Fruit fly (Drosophila melanogaster) whole organism, adult: ENCODE data around the gene CG15641.
A peak's percentile ranks its signal among the peaks of the same experiment; 100 is the strongest.

Source experiments
- CG11617 ChIP-seq: fragments of 200-800 bp; sonication (Bioruptor generic); optimal IDR thresholded peaks from 2 replicates; lab custom pipeline; 2017; ENCODE audit warnings: mild to moderate bottlenecking, missing biosample characterization, missing genetic modification reagents, missing genetic modification characterization
- CG12768 ChIP-seq: fragments of 200-800 bp; sonication (Bioruptor generic); optimal IDR thresholded peaks from 2 replicates; lab custom pipeline; 2017; ENCODE audit warnings: missing biosample characterization, missing genetic modification characterization, mild to moderate bottlenecking, moderate library complexity, missing genetic modification reagents
- CG14711 ChIP-seq: fragments of 200-800 bp; sonication (Bioruptor generic); optimal IDR thresholded peaks from 2 replicates; lab custom pipeline; 2018; ENCODE audit warnings: missing biosample characterization, mild to moderate bottlenecking, missing genetic modification characterization, moderate library complexity
- CG1620 ChIP-seq: fragments of 200-800 bp; sonication (Bioruptor generic); optimal IDR thresholded peaks from 2 replicates; lab custom pipeline; 2016; ENCODE audit warnings: missing biosample characterization, missing genetic modification characterization
- CG33017 ChIP-seq: fragments of 200-800 bp; sonication (Bioruptor generic); optimal IDR thresholded peaks from 2 replicates; lab custom pipeline; 2018; ENCODE audit warnings: missing biosample characterization, mild to moderate bottlenecking, missing genetic modification characterization, moderate library complexity
- CG5204 ChIP-seq: fragments of 200-800 bp; sonication (Bioruptor generic); optimal IDR thresholded peaks from 2 replicates; lab custom pipeline; 2016; ENCODE audit warnings: missing biosample characterization, missing genetic modification characterization
- CG7045 ChIP-seq: fragments of 200-800 bp; sonication (Bioruptor generic); optimal IDR thresholded peaks from 2 replicates; lab custom pipeline; 2017; ENCODE audit warnings: missing biosample characterization, mild to moderate bottlenecking, missing genetic modification characterization
- CG7101 ChIP-seq: fragments of 200-800 bp; sonication (Bioruptor generic); optimal IDR thresholded peaks from 2 replicates; lab custom pipeline; 2018; ENCODE audit warnings: missing biosample characterization, mild to moderate bottlenecking, missing genetic modification characterization, moderate library complexity
- Clk ChIP-seq: fragments of 200-800 bp; sonication (Bioruptor generic); optimal IDR thresholded peaks from 2 replicates; lab custom pipeline; 2017; ENCODE audit warnings: missing biosample characterization, missing genetic modification characterization
- Crg-1 ChIP-seq: fragments of 200-800 bp; sonication (Bioruptor generic); optimal IDR thresholded peaks from 2 replicates; lab custom pipeline; 2016; ENCODE audit warnings: missing biosample characterization, missing genetic modification characterization
- Hr96 ChIP-seq: fragments of 200-800 bp; sonication (Bioruptor generic); optimal IDR thresholded peaks from 2 replicates; lab custom pipeline; 2016; ENCODE audit warnings: missing biosample characterization, missing genetic modification characterization
- Mnt ChIP-seq: fragments of 200-800 bp; sonication (Bioruptor generic); optimal IDR thresholded peaks from 2 replicates; lab custom pipeline; 2016; ENCODE audit warnings: missing biosample characterization, mild to moderate bottlenecking, missing genetic modification characterization
- bab1 ChIP-seq: fragments of 200-800 bp; sonication (Bioruptor generic); optimal IDR thresholded peaks from 3 replicates; lab custom pipeline; 2019; ENCODE audit warnings: missing biosample characterization, mild to moderate bottlenecking, missing genetic modification characterization, moderate library complexity
- cic ChIP-seq: fragments of 200-800 bp; sonication (Bioruptor generic); optimal IDR thresholded peaks from 2 replicates; lab custom pipeline; 2017; ENCODE audit warnings: missing biosample characterization, mild to moderate bottlenecking, missing genetic modification characterization, moderate library complexity
- cnc ChIP-seq, 2 experiments: fragments of >200 bp; optimal IDR thresholded peaks; 2 replicates each; lab custom pipeline; 2017
- kay ChIP-seq: fragments of 200-800 bp; sonication (Bioruptor generic); peaks from one replicate; lab custom pipeline; 2016; ENCODE audit warnings: missing biosample characterization, missing genetic modification characterization, borderline replicate concordance
- ovo ChIP-seq: fragments of 200-800 bp; sonication (Bioruptor generic); optimal IDR thresholded peaks from 2 replicates; lab custom pipeline; 2016; ENCODE audit warnings: missing biosample characterization, missing genetic modification characterization
- pad ChIP-seq: fragments of 200-800 bp; sonication (Bioruptor generic); optimal IDR thresholded peaks from 3 replicates; lab custom pipeline; 2017; ENCODE audit warnings: missing biosample characterization, missing genetic modification characterization, mild to moderate bottlenecking, moderate library complexity, missing genetic modification reagents
- tj ChIP-seq: fragments of 200-800 bp; sonication (Bioruptor generic); optimal IDR thresholded peaks from 3 replicates; lab custom pipeline; 2017; ENCODE audit warnings: missing biosample characterization, mild to moderate bottlenecking, missing genetic modification characterization, moderate library complexity
- toe ChIP-seq: fragments of 200-800 bp; sonication (Bioruptor generic); optimal IDR thresholded peaks from 2 replicates; lab custom pipeline; 2016; ENCODE audit warnings: missing biosample characterization, missing genetic modification characterization

Gene CG15641

dm6 chrX:15475367-15475789, 7.7 kb downstream of the CG15641 start, which contains the start of gene mh:
Gene mh (minus strand): TSS chrX:15475400.
- TF ChIP-seq CG14711 (no peak), bab1 (peak; percentile 8)

- no peak for TF ChIP-seq cnc (optimal IDR thresholded peaks at IDR 0.05; lab: Kevin White, UChicago)
- TF ChIP-seq Crg-1 (GFP tag; lab: Kevin White, UChicago) = no peak
- no peak for TF ChIP-seq toe (GFP tag; lab: Kevin White, UChicago)
- no peak for TF ChIP-seq CG7045 (GFP tag; lab: Kevin White, UChicago)
- TF ChIP-seq CG12768 = no peak
- TF ChIP-seq CG14711 = no peak
- TF ChIP-seq CG11617 (GFP tag; lab: Kevin White, UChicago) = no peak
- no peak for TF ChIP-seq CG5204 (GFP tag; lab: Kevin White, UChicago)
- no peak for TF ChIP-seq Mnt (GFP tag; lab: Kevin White, UChicago)
- TF ChIP-seq Hr96 = no peak
- TF ChIP-seq Clk (GFP tag; lab: Kevin White, UChicago) = no peak
- no peak for TF ChIP-seq tj (GFP tag; lab: Kevin White, UChicago)
- TF ChIP-seq pad = no peak
- TF ChIP-seq CG1620 (GFP tag; lab: Kevin White, UChicago) = no peak
- no peak for TF ChIP-seq bab1
- TF ChIP-seq CG33017 (tag; lab: Kevin White, UChicago) = no peak
- TF ChIP-seq CG7101 (tag; lab: Kevin White, UChicago) = no peak
- TF ChIP-seq cic (GFP tag; lab: Kevin White, UChicago) = no peak
- no peak for TF ChIP-seq kay (GFP tag; lab: Kevin White, UChicago)
- TF ChIP-seq ovo (GFP tag; lab: Kevin White, UChicago) = no peak
Observed at dm6 chrX:15475791-15476190, 8.1 kb downstream of the CG15641 start, which contains the start of gene CG6324. Gene CG6324 (plus strand): TSS chrX:15476091.

dm6 chrX:15482236-15482660, 14.6 kb downstream of the CG15641 start, which contains the start of gene CG6340:
Gene CG6340 (plus strand): TSS chrX:15482374.
- TF ChIP-seq bab1 = peak; percentile 12
- peak; percentile 44 for TF ChIP-seq Mnt (GFP tag; lab: Kevin White, UChicago)
- no peak for TF ChIP-seq CG33017 (tag; lab: Kevin White, UChicago)
- peak; percentile 6 for TF ChIP-seq tj (GFP tag; lab: Kevin White, UChicago)

DNA sequence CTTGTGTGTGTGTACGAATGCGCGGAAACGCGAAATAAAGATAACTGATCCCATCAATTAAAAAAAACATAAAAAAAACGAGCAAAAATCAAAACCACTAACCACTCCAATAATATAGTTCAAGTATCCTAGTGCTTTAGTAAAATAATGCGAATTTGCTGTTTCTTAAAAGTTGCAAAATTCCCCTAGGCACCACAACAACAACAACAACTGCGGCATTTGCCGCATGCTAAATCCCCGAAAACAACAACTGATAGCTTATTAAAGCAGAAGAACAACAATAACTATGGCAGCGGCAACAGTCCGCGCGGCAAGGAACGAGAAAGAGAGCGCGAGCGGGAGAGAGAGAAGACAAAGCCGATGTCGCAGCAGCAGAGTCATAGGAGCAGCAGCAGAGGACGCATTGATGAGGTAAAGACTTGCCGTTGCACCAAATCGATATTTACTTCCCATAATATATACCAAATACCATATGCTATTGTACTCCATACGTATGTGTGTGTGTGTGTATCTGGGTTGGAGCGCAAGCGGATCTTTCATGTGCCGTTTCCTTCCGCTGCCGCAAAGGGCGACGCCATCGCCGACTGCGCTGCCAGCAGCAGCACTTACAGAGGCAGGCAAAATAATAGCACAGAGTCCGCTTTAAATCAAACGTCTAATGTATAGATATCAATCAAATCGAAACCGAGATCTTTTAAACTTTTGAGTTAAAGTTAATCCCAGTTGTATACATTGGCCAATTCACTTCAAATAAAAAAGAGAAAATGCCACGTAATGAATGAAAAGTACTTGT, 15.5 kb downstream of the CG15641 start:
- TF ChIP-seq kay (GFP tag; lab: Kevin White, UChicago) = no peak
- no peak for TF ChIP-seq cnc (optimal IDR thresholded peaks at IDR 0.05; lab: Kevin White, UChicago)
- no peak for TF ChIP-seq tj (GFP tag; lab: Kevin White, UChicago)
- no peak for TF ChIP-seq pad
- TF ChIP-seq CG11617 (GFP tag; lab: Kevin White, UChicago) = no peak
- no peak for TF ChIP-seq toe (GFP tag; lab: Kevin White, UChicago)

DNA sequence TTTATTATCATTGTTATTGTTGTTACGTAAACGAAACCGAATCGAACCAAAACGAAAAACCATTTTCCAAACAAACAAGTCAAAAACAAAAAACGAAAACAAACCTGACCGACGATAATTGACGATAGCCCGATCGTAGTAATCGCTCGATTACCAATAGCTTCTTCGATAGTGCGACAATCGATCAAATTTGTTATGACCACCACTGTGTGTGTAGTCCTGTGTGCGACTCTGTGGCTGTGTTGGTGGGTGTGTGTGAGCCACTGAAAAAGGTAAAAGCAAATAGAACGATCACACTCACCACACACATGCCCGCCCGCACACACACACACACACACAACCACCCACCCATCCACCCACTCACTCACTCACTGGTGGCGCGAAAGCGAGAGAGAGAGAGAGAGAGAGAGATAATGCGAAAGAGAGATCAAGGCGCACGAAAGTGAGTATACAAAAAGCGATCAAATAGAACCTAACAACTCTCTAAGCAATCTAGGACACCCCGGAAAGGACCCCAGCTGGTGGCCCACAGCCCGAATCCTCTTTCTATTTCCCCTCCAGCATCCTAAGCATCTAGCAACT, 16.9 kb downstream of the CG15641 start:
- TF ChIP-seq bab1 (no peak), CG14711 (no peak), CG12768 (no peak), CG33017 (tag; lab: Kevin White, UChicago) (no peak), CG7101 (tag; lab: Kevin White, UChicago) (no peak), kay (GFP tag; lab: Kevin White, UChicago) (no peak), CG5204 (GFP tag; lab: Kevin White, UChicago) (no peak), ovo (GFP tag; lab: Kevin White, UChicago) (no peak), CG7045 (GFP tag; lab: Kevin White, UChicago) (no peak), Hr96 (no peak), Mnt (GFP tag; lab: Kevin White, UChicago) (no peak), CG11617 (GFP tag; lab: Kevin White, UChicago) (no peak), toe (GFP tag; lab: Kevin White, UChicago) (no peak), cic (GFP tag; lab: Kevin White, UChicago) (no peak), cnc (optimal IDR thresholded peaks at IDR 0.05; lab: Kevin White, UChicago) (no peak), CG1620 (GFP tag; lab: Kevin White, UChicago) (no peak)

DNA sequence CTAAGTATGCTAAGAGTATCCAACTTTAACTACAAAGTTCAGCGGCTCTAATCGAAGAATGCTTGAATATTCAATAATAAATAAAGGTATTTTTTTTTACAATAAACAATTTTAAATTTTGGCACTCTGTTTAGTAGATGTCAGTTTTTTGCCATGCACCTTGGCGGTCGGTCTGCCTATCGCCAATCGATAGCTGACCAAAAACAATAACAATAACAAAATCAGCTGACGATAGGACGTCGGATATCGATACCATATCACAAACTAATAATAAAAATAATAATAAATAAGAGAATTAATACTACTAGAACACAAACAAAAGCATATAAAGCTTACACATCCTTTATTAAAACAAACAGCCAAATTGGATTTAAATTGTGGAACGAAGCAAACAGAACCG, 19.0 kb downstream of the CG15641 start, which contains the start of gene Gmap:
Gmap (plus strand) TSS at position 241 of the 400 bp plus-strand sequence.
- TF ChIP-seq bab1 (peak; percentile 39), CG14711 (peak; percentile 15), tj (GFP tag; lab: Kevin White, UChicago) (no peak), kay (GFP tag; lab: Kevin White, UChicago) (peak; percentile 57), CG7045 (GFP tag; lab: Kevin White, UChicago) (no peak)

- TF ChIP-seq CG11617 (GFP tag; lab: Kevin White, UChicago) (no peak), CG7101 (tag; lab: Kevin White, UChicago) (no peak), CG33017 (tag; lab: Kevin White, UChicago) (no peak), pad (no peak), CG12768 (no peak), CG5204 (GFP tag; lab: Kevin White, UChicago) (no peak), CG14711 (no peak), Clk (GFP tag; lab: Kevin White, UChicago) (no peak), ovo (GFP tag; lab: Kevin White, UChicago) (no peak), CG7045 (GFP tag; lab: Kevin White, UChicago) (no peak), kay (GFP tag; lab: Kevin White, UChicago) (no peak), cnc (optimal IDR thresholded peaks at IDR 0.05; lab: Kevin White, UChicago) (no peak), Crg-1 (GFP tag; lab: Kevin White, UChicago) (no peak), Mnt (GFP tag; lab: Kevin White, UChicago) (no peak)
Observed at dm6 chrX:15490519-15490918, 22.8 kb downstream of the CG15641 start.
